Worm (Caenorhabditis elegans) whole organism, L1 larva: Measurements from ENCODE around the gene cutl-19.

Experiments used
- ama-1 ChIP-seq: fragments of 150-350 bp; optimal IDR thresholded peaks from 2 replicates; lab custom pipeline; 2014
- ces-1 ChIP-seq: fragments of 150-350 bp; optimal IDR thresholded peaks from 2 replicates; lab custom pipeline; 2014; ENCODE audit warnings: missing biosample characterization, missing genetic modification reagents, missing genetic modification characterization
- nhr-28 ChIP-seq: fragments of 150-350 bp; optimal IDR thresholded peaks from 2 replicates; lab custom pipeline; 2014; ENCODE audit warnings: missing biosample characterization, missing genetic modification characterization

DNA sequence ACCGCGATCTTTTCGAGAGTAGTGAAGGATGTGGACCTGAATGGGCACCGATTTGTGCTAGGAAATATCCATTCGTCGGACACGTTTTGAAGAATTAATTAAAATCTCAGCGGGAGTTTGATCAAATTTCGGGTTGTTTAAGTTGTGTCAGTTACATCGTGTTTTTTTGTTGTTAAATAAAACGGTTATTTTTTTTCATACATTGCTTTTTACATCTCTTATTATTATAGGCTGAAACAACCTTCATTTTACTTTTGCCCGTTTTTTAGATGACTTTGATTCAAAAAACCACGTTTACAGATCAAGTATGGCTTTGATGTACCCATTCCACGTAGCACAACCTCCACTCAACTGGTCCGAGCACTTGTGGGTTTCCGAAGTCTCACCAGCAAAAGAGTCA is 44.3 kb downstream of the cutl-19 start, which contains the start of gene emb-1:
- no peak for TF ChIP-seq ces-1
- TF ChIP-seq ama-1 (lab: Kevin White, UChicago) = no peak
- no peak for TF ChIP-seq nhr-28 (tag; lab: Kevin White, UChicago)
